Fruit fly (Drosophila melanogaster): ENCODE measurements around the gene CG10383.

Gene CG10383

DNA sequence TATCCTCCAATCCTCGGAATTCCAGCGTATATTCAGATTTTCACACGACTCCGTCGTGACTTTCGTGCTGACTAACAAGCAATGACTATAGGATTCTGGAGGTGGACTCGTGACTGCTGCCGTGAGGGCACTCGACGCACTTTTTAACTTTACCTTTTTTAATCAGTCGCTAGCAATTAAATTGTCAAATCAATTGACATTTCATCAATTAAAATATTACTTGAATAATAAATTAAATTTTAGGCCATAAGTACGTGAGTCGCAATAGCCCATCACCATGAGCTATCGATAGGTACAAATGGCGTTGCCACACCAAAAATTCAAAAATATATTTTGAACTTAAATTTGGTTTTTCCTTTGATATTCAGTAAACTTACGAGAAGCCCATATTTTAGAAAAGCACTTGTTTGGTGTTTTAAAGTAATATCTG lies 10.2 kb upstream of the CG10383 start, which contains the start of gene Jwa:
TSS of gene Jwa (minus strand) at position 87 of the 430 bp plus-strand sequence.
- TF ChIP-seq gl (tag; optimal IDR thresholded peaks at IDR 0.05) (peak; percentile 15), Snoo (tag; optimal IDR thresholded peaks at IDR 0.05) (peak; percentile 72), CG15710 (tag; optimal IDR thresholded peaks at IDR 0.05) (peak; percentile 91), EcR (GFP tag; optimal IDR thresholded peaks at IDR 0.05) (no peak), rn (GFP tag; IDR thresholded peaks at IDR 0.05) (peak; percentile 77), CG13204 (GFP tag; optimal IDR thresholded peaks at IDR 0.05) (no peak), D1 (tag; optimal IDR thresholded peaks at IDR 0.05) (no peak), CG9948 (tag; optimal IDR thresholded peaks at IDR 0.05) (peak; percentile 61), CG8159 (tag; optimal IDR thresholded peaks at IDR 0.05) (peak; percentile 74), Pif1B (GFP tag; optimal IDR thresholded peaks at IDR 0.05) (peak; percentile 49), Ets98B (GFP tag; IDR thresholded peaks at IDR 0.05) (peak; percentile 78), CG8301 (tag; optimal IDR thresholded peaks at IDR 0.05) (peak; percentile 53), CG14655 (GFP tag; optimal IDR thresholded peaks at IDR 0.05) (peak; percentile 68), CG4496 (GFP tag; IDR thresholded peaks at IDR 0.05) (peak; percentile 84), CG12605 (GFP tag; IDR thresholded peaks at IDR 0.05) (peak; percentile 49), fd96Ca (GFP tag; IDR thresholded peaks at IDR 0.05) (peak; percentile 91), CG17806 (tag; optimal IDR thresholded peaks at IDR 0.05) (peak; percentile 68), CG32121 (GFP tag; IDR thresholded peaks at IDR 0.05) (peak; percentile 83), CG34367 (tag; optimal IDR thresholded peaks at IDR 0.05) (peak; percentile 74), CG10348 (GFP tag; IDR thresholded peaks at IDR 0.05) (peak; percentile 99), Pif1A (GFP tag; optimal IDR thresholded peaks at IDR 0.05) (no peak)

dm6 chr2L:18702721-18703488 lies 7.5 kb upstream of the CG10383 start, which contains the start of the genes CG10376 and CG10343:
CG10376 (minus strand) TSS chr2L:18703105.
CG10343 (plus strand) TSS chr2L:18703473.
- TF ChIP-seq CG15710 (tag; optimal IDR thresholded peaks at IDR 0.05) (peak; percentile 91), CG9948 (tag; optimal IDR thresholded peaks at IDR 0.05) (peak; percentile 89), Snoo (tag; optimal IDR thresholded peaks at IDR 0.05) (peak; percentile 81), CG17806 (tag; optimal IDR thresholded peaks at IDR 0.05) (peak; percentile 86), CG13204 (GFP tag; optimal IDR thresholded peaks at IDR 0.05) (no peak), CG4496 (GFP tag; IDR thresholded peaks at IDR 0.05) (peak; percentile 78; the same call in 2 of the 3 replicates), CG14655 (GFP tag; optimal IDR thresholded peaks at IDR 0.05) (peak; percentile 89), rn (GFP tag; IDR thresholded peaks at IDR 0.05) (peak; percentile 69), Pif1A (GFP tag; optimal IDR thresholded peaks at IDR 0.05) (no peak), EcR (GFP tag; optimal IDR thresholded peaks at IDR 0.05) (peak; percentile 2), CG32121 (GFP tag; IDR thresholded peaks at IDR 0.05) (peak; percentile 80), Pif1B (GFP tag; optimal IDR thresholded peaks at IDR 0.05) (no peak), Ets98B (GFP tag; IDR thresholded peaks at IDR 0.05) (peak; percentile 71; the same call in 1 of the 2 replicates), fd96Ca (GFP tag; IDR thresholded peaks at IDR 0.05) (peak; percentile 60; the same call in 1 of the 3 replicates), gl (tag; optimal IDR thresholded peaks at IDR 0.05) (no peak), CG10348 (GFP tag; IDR thresholded peaks at IDR 0.05) (peak; percentile 97), CG12605 (GFP tag; IDR thresholded peaks at IDR 0.05) (peak; percentile 54; the same call in 1 of the 2 replicates), CG8159 (tag; optimal IDR thresholded peaks at IDR 0.05) (peak; percentile 91), CG34367 (tag; optimal IDR thresholded peaks at IDR 0.05) (peak; percentile 75), CG8301 (tag; optimal IDR thresholded peaks at IDR 0.05) (peak; percentile 73), D1 (tag; optimal IDR thresholded peaks at IDR 0.05) (no peak)

- no peak for TF ChIP-seq CG32121 (GFP tag; IDR thresholded peaks at IDR 0.05)
- TF ChIP-seq CG15710 (tag; optimal IDR thresholded peaks at IDR 0.05): no peak
- TF ChIP-seq CG14655 (GFP tag; optimal IDR thresholded peaks at IDR 0.05): no peak
- no peak for TF ChIP-seq Snoo (tag; optimal IDR thresholded peaks at IDR 0.05)
- no peak for TF ChIP-seq CG8159 (tag; optimal IDR thresholded peaks at IDR 0.05)
- TF ChIP-seq Pif1B (GFP tag; optimal IDR thresholded peaks at IDR 0.05): no peak
- no peak for TF ChIP-seq CG9948 (tag; optimal IDR thresholded peaks at IDR 0.05)
- no peak for TF ChIP-seq CG8301 (tag; optimal IDR thresholded peaks at IDR 0.05)
- no peak for TF ChIP-seq CG12605 (GFP tag; IDR thresholded peaks at IDR 0.05)
Observed at dm6 chr2L:18698559-18699130, 3.2 kb upstream of the CG10383 start, which contains the start of gene CG10341. CG10341 (plus strand) TSS chr2L:18698714.

dm6 chr2L:18694724-18695105 lies 687 bp downstream of the CG10383 start:
- TF ChIP-seq fd96Ca (GFP tag; IDR thresholded peaks at IDR 0.05) (peak; percentile 61; the same call in 1 of the 3 replicates), Pif1A (GFP tag; optimal IDR thresholded peaks at IDR 0.05) (peak; percentile 57), CG15710 (tag; optimal IDR thresholded peaks at IDR 0.05) (peak; percentile 48), EcR (GFP tag; optimal IDR thresholded peaks at IDR 0.05) (no peak), CG32121 (GFP tag; IDR thresholded peaks at IDR 0.05) (0 out of 2 replicates have a peak, but pooled peaks have one; percentile 10), CG4496 (GFP tag; IDR thresholded peaks at IDR 0.05) (peak; percentile 74), CG12605 (GFP tag; IDR thresholded peaks at IDR 0.05) (peak; percentile 54), CG14655 (GFP tag; optimal IDR thresholded peaks at IDR 0.05) (peak; percentile 10), CG9948 (tag; optimal IDR thresholded peaks at IDR 0.05) (peak; percentile 37), D1 (tag; optimal IDR thresholded peaks at IDR 0.05) (no peak), rn (GFP tag; IDR thresholded peaks at IDR 0.05) (no peak), Snoo (tag; optimal IDR thresholded peaks at IDR 0.05) (no peak), CG34367 (tag; optimal IDR thresholded peaks at IDR 0.05) (peak; percentile 19), CG17806 (tag; optimal IDR thresholded peaks at IDR 0.05) (peak; percentile 46), CG8159 (tag; optimal IDR thresholded peaks at IDR 0.05) (peak; percentile 14), gl (tag; optimal IDR thresholded peaks at IDR 0.05) (no peak), CG8301 (tag; optimal IDR thresholded peaks at IDR 0.05) (peak; percentile 30), CG13204 (GFP tag; optimal IDR thresholded peaks at IDR 0.05) (no peak), CG10348 (GFP tag; IDR thresholded peaks at IDR 0.05) (no peak), Pif1B (GFP tag; optimal IDR thresholded peaks at IDR 0.05) (peak; percentile 17), Ets98B (GFP tag; IDR thresholded peaks at IDR 0.05) (peak; percentile 39)

All from whole organism, pupa.